Fruit fly (Drosophila melanogaster): Measurements from ENCODE around the gene ihog.

ihog gene

dm6 chr2L:6919850-6920660, 28.6 kb downstream of the ihog start, which contains the start of gene x16:
Gene x16, minus strand, starts transcription at chr2L:6920210.
- TF ChIP-seq svp (GFP tag) (peak; percentile 63), Eip78C (GFP tag) (peak; percentile 31), CG1621 (tag; optimal IDR thresholded peaks at IDR 0.05) (peak; percentile 28), CG4318 (GFP tag; optimal IDR thresholded peaks at IDR 0.05) (no peak), CG8319 (GFP tag; optimal IDR thresholded peaks at IDR 0.05) (no peak)

dm6 chr2L:6919203-6919849, 29.3 kb downstream of the ihog start:
- TF ChIP-seq fd85E (GFP tag; optimal IDR thresholded peaks at IDR 0.05) (no peak), CG1621 (tag; optimal IDR thresholded peaks at IDR 0.05) (peak; percentile 67), CG31627 (GFP tag; optimal IDR thresholded peaks at IDR 0.05) (no peak), CG10669 (GFP tag; optimal IDR thresholded peaks at IDR 0.05) (no peak), CG7368 (GFP tag; optimal IDR thresholded peaks at IDR 0.05) (no peak), Hr38 (GFP tag; optimal IDR thresholded peaks at IDR 0.05) (no peak)

dm6 chr2L:6918517-6919202, 29.9 kb downstream of the ihog start, which contains the start of gene nop5:
Gene nop5, minus strand, starts transcription at chr2L:6918743.
- TF ChIP-seq lz (GFP tag; optimal IDR thresholded peaks at IDR 0.05): peak; percentile 29
- TF ChIP-seq pdm3 (GFP tag; optimal IDR thresholded peaks at IDR 0.05): no peak
- no peak for TF ChIP-seq Eip78C (GFP tag)
- no peak for TF ChIP-seq CG34406 (GFP tag; optimal IDR thresholded peaks at IDR 0.05)
- TF ChIP-seq CG32006 (GFP tag; optimal IDR thresholded peaks at IDR 0.05): peak; percentile 60
- no peak for TF ChIP-seq fd85E (GFP tag; optimal IDR thresholded peaks at IDR 0.05)
- no peak for TF ChIP-seq salr (GFP tag; optimal IDR thresholded peaks at IDR 0.05)
- peak; percentile 47 for TF ChIP-seq Sox15 (GFP tag; optimal IDR thresholded peaks at IDR 0.05)
- TF ChIP-seq esn (GFP tag; optimal IDR thresholded peaks at IDR 0.05): peak; percentile 72
- TF ChIP-seq Smox (GFP tag; optimal IDR thresholded peaks at IDR 0.05): no peak
- TF ChIP-seq Eip75B (GFP tag; optimal IDR thresholded peaks at IDR 0.05): no peak
- no peak for TF ChIP-seq dsx (GFP tag; optimal IDR thresholded peaks at IDR 0.05; ENCODE audit: poor library complexity, severe bottlenecking)
- no peak for TF ChIP-seq fkh (GFP tag; optimal IDR thresholded peaks at IDR 0.05)
- no peak for TF ChIP-seq CG1621 (tag; optimal IDR thresholded peaks at IDR 0.05)
- no peak for TF ChIP-seq spab (GFP tag; optimal IDR thresholded peaks at IDR 0.05)
- TF ChIP-seq Eip93F (GFP tag; optimal IDR thresholded peaks at IDR 0.05): no peak
- TF ChIP-seq CG11902 (GFP tag; optimal IDR thresholded peaks at IDR 0.05): peak; percentile 4
- TF ChIP-seq CG6163 (GFP tag; IDR thresholded peaks at IDR 0.05): peak; percentile 9; the same call in 1 of the 3 replicates
- TF ChIP-seq cyc (GFP tag; optimal IDR thresholded peaks at IDR 0.05): no peak
- no peak for TF ChIP-seq CG6276 (GFP tag; optimal IDR thresholded peaks at IDR 0.05)
- TF ChIP-seq Blimp-1 (GFP tag; optimal IDR thresholded peaks at IDR 0.05): no peak
- no peak for TF ChIP-seq CG16779 (tag; optimal IDR thresholded peaks at IDR 0.05)
- no peak for TF ChIP-seq CG4318 (GFP tag; optimal IDR thresholded peaks at IDR 0.05)
- TF ChIP-seq CG8119 (GFP tag; IDR thresholded peaks at IDR 0.05): peak; percentile 47; the same call in 1 of the 3 replicates
- TF ChIP-seq svp (GFP tag): no peak
- no peak for TF ChIP-seq OdsH (GFP tag; optimal IDR thresholded peaks at IDR 0.05)
- TF ChIP-seq net (GFP tag; optimal IDR thresholded peaks at IDR 0.05): no peak
- no peak for TF ChIP-seq CG8319 (GFP tag; optimal IDR thresholded peaks at IDR 0.05)
- TF ChIP-seq Ets21C (GFP tag; optimal IDR thresholded peaks at IDR 0.05): no peak
- no peak for TF ChIP-seq Lpt (GFP tag; optimal IDR thresholded peaks at IDR 0.05)
- peak; percentile 20 for TF ChIP-seq Ets96B (tag; optimal IDR thresholded peaks at IDR 0.05)
- TF ChIP-seq CG31627 (GFP tag; optimal IDR thresholded peaks at IDR 0.05): peak; percentile 3
- TF ChIP-seq CG6854 (GFP tag; optimal IDR thresholded peaks at IDR 0.05): no peak
- TF ChIP-seq CG11294 (GFP tag; IDR thresholded peaks at IDR 0.05): no peak
- no peak for TF ChIP-seq Sox14 (GFP tag; optimal IDR thresholded peaks at IDR 0.05)
- no peak for TF ChIP-seq CG10669 (GFP tag; optimal IDR thresholded peaks at IDR 0.05)
- TF ChIP-seq Hr38 (GFP tag; optimal IDR thresholded peaks at IDR 0.05): no peak
- no peak for TF ChIP-seq Hr4 (GFP tag; optimal IDR thresholded peaks at IDR 0.05)
- TF ChIP-seq CG6792 (GFP tag; optimal IDR thresholded peaks at IDR 0.05): no peak
- TF ChIP-seq eg (GFP tag; IDR thresholded peaks at IDR 0.05): no peak
- TF ChIP-seq CG3919 (GFP tag; optimal IDR thresholded peaks at IDR 0.05): no peak
- no peak for TF ChIP-seq Hr39 (GFP tag; optimal IDR thresholded peaks at IDR 0.05)

Data from whole organism, prepupa.